Fruit fly (Drosophila melanogaster) whole organism, wandering third instar larva: ENCODE measurements around the gene CG10993.

ENCODE experiments used
- Abd-B ChIP-seq: fragments of >200 bp; optimal IDR thresholded peaks from 2 replicates; lab custom pipeline; 2017; ENCODE audit warnings: missing biosample characterization, missing genetic modification characterization
- CrebA ChIP-seq: fragments of 200-800 bp; sonication (Bioruptor generic); optimal IDR thresholded peaks from 2 replicates; lab custom pipeline; 2016; ENCODE audit warnings: missing biosample characterization, mild to moderate bottlenecking, missing genetic modification characterization, borderline replicate concordance
- Dfd ChIP-seq: fragments of >200 bp; optimal IDR thresholded peaks from 2 replicates; lab custom pipeline; 2017; ENCODE audit warnings: missing biosample characterization, missing genetic modification characterization
- Dif ChIP-seq: fragments of 200-275, 200-300 bp; sonication (Bioruptor generic); optimal IDR thresholded peaks from 2 replicates; lab custom pipeline; 2018; ENCODE audit warnings: missing biosample characterization, missing genetic modification characterization; ENCODE audit not compliant: partially characterized antibody
- GATAd ChIP-seq: sonication (Bioruptor generic); optimal IDR thresholded peaks from 2 replicates; lab custom pipeline; 2016; ENCODE audit warnings: missing biosample characterization, missing genetic modification characterization
- HLH106 ChIP-seq: fragments of 200-800 bp; optimal IDR thresholded peaks from 3 replicates; lab custom pipeline; 2019; ENCODE audit warnings: missing biosample characterization, mild to moderate bottlenecking, missing genetic modification characterization, moderate library complexity
- Hnf4 ChIP-seq: fragments of 200-800 bp; sonication (Bioruptor generic); optimal IDR thresholded peaks from 2 replicates; lab custom pipeline; 2016; ENCODE audit warnings: missing biosample characterization, mild to moderate bottlenecking, missing genetic modification characterization
- Hr83 ChIP-seq: fragments of 200-300 bp; sonication (Bioruptor generic); optimal IDR thresholded peaks from 2 replicates; lab custom pipeline; 2016; ENCODE audit warnings: missing biosample characterization, mild to moderate bottlenecking, missing genetic modification characterization, moderate library complexity; ENCODE audit not compliant: poor library complexity, severe bottlenecking
- Jra ChIP-seq: sonication (Bioruptor generic); optimal IDR thresholded peaks from 2 replicates; lab custom pipeline; 2016; ENCODE audit warnings: missing biosample characterization, missing genetic modification characterization
- Mio ChIP-seq: sonication (Bioruptor generic); optimal IDR thresholded peaks from 2 replicates; lab custom pipeline; 2016; ENCODE audit warnings: missing biosample characterization, missing genetic modification characterization
- Myc ChIP-seq: fragments of >200 bp; optimal IDR thresholded peaks from 2 replicates; lab custom pipeline; 2017
- N ChIP-seq: fragments of >200 bp; optimal IDR thresholded peaks from 2 replicates; lab custom pipeline; 2018; ENCODE audit warnings: missing biosample characterization, missing external identifiers, missing genetic modification characterization
- OdsH ChIP-seq: fragments of 200-800 bp; sonication (Bioruptor generic); optimal IDR thresholded peaks from 2 replicates; lab custom pipeline; 2016; ENCODE audit warnings: missing biosample characterization, mild to moderate bottlenecking, missing genetic modification characterization
- Rel ChIP-seq, 2 experiments: fragments of 200-800 bp; sonication (Bioruptor generic) in 1 of 2; optimal IDR thresholded peaks; 2 replicates in 1 of 2; 3 replicates in 1 of 2; lab custom pipeline; 2016 to 2019; ENCODE audit warnings: mild to moderate bottlenecking in 2 of 2, missing biosample characterization in 2 of 2, missing genetic modification characterization in 2 of 2, moderate library complexity in 1 of 2
- Sp1 ChIP-seq: fragments of 200-800 bp; sonication (Bioruptor generic); optimal IDR thresholded peaks from 3 replicates; lab custom pipeline; 2019; ENCODE audit warnings: missing biosample characterization, mild to moderate bottlenecking, missing genetic modification characterization, moderate library complexity
- Vsx2 ChIP-seq: fragments of 200-300, 225-300 bp; sonication (Bioruptor generic); optimal IDR thresholded peaks from 2 replicates; lab custom pipeline; 2018; ENCODE audit warnings: missing biosample characterization, missing genetic modification characterization; ENCODE audit not compliant: partially characterized antibody
- br ChIP-seq: fragments of 200-800 bp; sonication (Bioruptor generic); optimal IDR thresholded peaks from 2 replicates; lab custom pipeline; 2016; ENCODE audit warnings: missing biosample characterization, missing genetic modification characterization
- brk ChIP-seq: fragments of 200-800 bp; sonication (Bioruptor generic); optimal IDR thresholded peaks from 2 replicates; lab custom pipeline; 2016; ENCODE audit warnings: missing biosample characterization, mild to moderate bottlenecking, missing genetic modification characterization
- dl ChIP-seq, 2 experiments: fragments of 175-275, 200-275 bp in 1 of 2; fragments of 200-275 bp in 1 of 2; sonication (Bioruptor generic); optimal IDR thresholded peaks; lab custom pipeline; 2018; ENCODE audit warnings: mild to moderate bottlenecking in 2 of 2, missing biosample characterization in 2 of 2, missing genetic modification characterization in 2 of 2, moderate library complexity in 2 of 2; ENCODE audit not compliant: partially characterized antibody in 2 of 2, insufficient read depth in 1 of 2
- dmrt93B ChIP-seq: fragments of 200-800 bp; sonication (Bioruptor generic); optimal IDR thresholded peaks from 2 replicates; lab custom pipeline; 2018; ENCODE audit warnings: missing biosample characterization, mild to moderate bottlenecking, missing genetic modification characterization
- dsf ChIP-seq: sonication (Bioruptor generic); optimal IDR thresholded peaks from 2 replicates; lab custom pipeline; 2016; ENCODE audit warnings: missing biosample characterization, missing genetic modification characterization, borderline replicate concordance
- ey ChIP-seq: fragments of 200-800 bp; sonication (Bioruptor generic); optimal IDR thresholded peaks from 2 replicates; lab custom pipeline; 2016; ENCODE audit warnings: missing biosample characterization, missing genetic modification characterization
- foxo ChIP-seq, 2 experiments: fragments of 200-800 bp; sonication (Bioruptor generic); optimal IDR thresholded peaks; 2 replicates in 1 of 2; 3 replicates in 1 of 2; lab custom pipeline; 2016 to 2017; ENCODE audit warnings: missing biosample characterization in 2 of 2, missing genetic modification characterization in 2 of 2
- fru ChIP-seq: fragments of 200-800 bp; sonication (Bioruptor generic); optimal IDR thresholded peaks from 3 replicates; lab custom pipeline; 2016; ENCODE audit warnings: missing biosample characterization, mild to moderate bottlenecking, missing genetic modification characterization
- h ChIP-seq: fragments of 200-800 bp; sonication (Bioruptor generic); optimal IDR thresholded peaks from 3 replicates; lab custom pipeline; 2016; ENCODE audit warnings: missing biosample characterization, mild to moderate bottlenecking, missing genetic modification characterization
- lola ChIP-seq: fragments of >200 bp; optimal IDR thresholded peaks from 2 replicates; lab custom pipeline; 2017; ENCODE audit warnings: missing biosample characterization, missing genetic modification characterization
- pan ChIP-seq: fragments of >200 bp; optimal IDR thresholded peaks from 2 replicates; lab custom pipeline; 2017
- psq ChIP-seq: fragments of 200-800 bp; sonication (Bioruptor generic); optimal IDR thresholded peaks from 3 replicates; lab custom pipeline; 2017; ENCODE audit warnings: missing biosample characterization, mild to moderate bottlenecking, missing genetic modification characterization, moderate library complexity
- rgr ChIP-seq: fragments of 200-800 bp; sonication (Bioruptor generic); optimal IDR thresholded peaks from 3 replicates; lab custom pipeline; 2016; ENCODE audit warnings: missing biosample characterization, mild to moderate bottlenecking, missing genetic modification characterization
- sage ChIP-seq: fragments of 200-800 bp; sonication (Bioruptor generic); optimal IDR thresholded peaks from 2 replicates; lab custom pipeline; 2016; ENCODE audit warnings: missing biosample characterization, mild to moderate bottlenecking, missing genetic modification characterization
- sv ChIP-seq: fragments of 200-800 bp; sonication (Bioruptor generic); optimal IDR thresholded peaks from 3 replicates; lab custom pipeline; 2016; ENCODE audit warnings: missing biosample characterization, missing genetic modification characterization
- tai ChIP-seq: sonication (Bioruptor generic); optimal IDR thresholded peaks from 2 replicates; lab custom pipeline; 2016; ENCODE audit warnings: missing biosample characterization, missing genetic modification characterization
- usp ChIP-seq: fragments of >200 bp; optimal IDR thresholded peaks from 2 replicates; lab custom pipeline; 2017; ENCODE audit warnings: missing biosample characterization, missing genetic modification characterization
- woc ChIP-seq: sonication (Bioruptor generic); optimal IDR thresholded peaks from 2 replicates; lab custom pipeline; 2016; ENCODE audit warnings: missing biosample characterization, mild to moderate bottlenecking, missing genetic modification characterization

The CG10993 gene

DNA sequence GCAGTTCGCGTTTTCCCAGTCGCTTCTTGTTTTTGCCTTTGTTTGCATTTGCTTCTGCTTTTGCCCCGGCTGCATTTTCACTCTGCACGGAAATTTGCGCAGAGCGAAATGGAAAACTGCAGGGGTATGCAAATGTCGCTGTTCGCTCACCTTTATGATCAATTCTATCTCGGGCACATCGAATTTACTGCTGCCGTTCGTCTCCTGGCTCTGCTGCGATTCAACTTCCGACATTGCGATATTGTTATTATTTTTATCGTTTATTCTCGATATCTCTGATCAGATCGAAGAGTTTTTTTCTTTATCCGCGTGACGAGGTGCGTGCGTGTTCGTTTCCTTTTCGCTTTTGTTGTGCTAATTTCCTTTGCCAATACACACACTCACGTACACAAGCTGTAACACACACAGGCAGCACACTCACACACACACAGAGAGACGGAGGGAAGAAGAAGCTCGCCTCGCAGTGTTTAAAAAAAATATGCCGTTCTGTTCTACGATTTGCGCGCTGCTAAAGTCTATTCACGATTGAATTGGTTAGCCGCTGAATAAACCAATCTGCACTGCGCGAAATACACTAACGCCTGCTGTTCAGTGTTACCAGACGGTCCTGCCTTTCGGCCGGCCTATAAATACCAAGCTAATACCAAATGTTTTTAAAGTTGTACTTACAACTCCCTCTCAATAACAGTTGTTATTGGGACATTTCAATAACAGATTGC is 31.0 kb upstream of the CG10993 start, which contains the start of gene Clic:
Gene Clic, minus strand, starts transcription at position 533 of the 719 bp plus-strand sequence.
- TF ChIP-seq GATAd (GFP tag; lab: Kevin White, UChicago) (no peak), br (GFP tag; lab: Kevin White, UChicago) (no peak), Hnf4 (GFP tag; lab: Kevin White, UChicago) (no peak), Rel (GFP tag; optimal IDR thresholded peaks at IDR 0.05; lab: Kevin White, UChicago) (no peak), Rel (tag; optimal IDR thresholded peaks at IDR 0.05; lab: Kevin White, UChicago) (peak; percentile 38), CrebA (GFP tag; lab: Kevin White, UChicago) (no peak), rgr (GFP tag; lab: Kevin White, UChicago) (peak; percentile 46), OdsH (peak; percentile 15), Dif (peak; percentile 41), Jra (GFP tag; lab: Kevin White, UChicago) (peak; percentile 12), Sp1 (GFP tag; lab: Kevin White, UChicago) (peak; percentile 23), dl (GFP tag; optimal IDR thresholded peaks at IDR 0.05; lab: Kevin White, UChicago; ENCODE audit: insufficient read depth in 1 of 2, partially characterized antibody in 2 of 2) (no peak), sage (no peak), psq (peak; percentile 63), h (GFP tag; lab: Kevin White, UChicago) (peak; percentile 47), N (GFP tag; lab: Kevin White, UChicago) (no peak), dmrt93B (GFP tag; lab: Kevin White, UChicago) (no peak), Hr83 (GFP tag; lab: Kevin White, UChicago) (peak; percentile 66), usp (GFP tag; lab: Kevin White, UChicago) (no peak)

DNA sequence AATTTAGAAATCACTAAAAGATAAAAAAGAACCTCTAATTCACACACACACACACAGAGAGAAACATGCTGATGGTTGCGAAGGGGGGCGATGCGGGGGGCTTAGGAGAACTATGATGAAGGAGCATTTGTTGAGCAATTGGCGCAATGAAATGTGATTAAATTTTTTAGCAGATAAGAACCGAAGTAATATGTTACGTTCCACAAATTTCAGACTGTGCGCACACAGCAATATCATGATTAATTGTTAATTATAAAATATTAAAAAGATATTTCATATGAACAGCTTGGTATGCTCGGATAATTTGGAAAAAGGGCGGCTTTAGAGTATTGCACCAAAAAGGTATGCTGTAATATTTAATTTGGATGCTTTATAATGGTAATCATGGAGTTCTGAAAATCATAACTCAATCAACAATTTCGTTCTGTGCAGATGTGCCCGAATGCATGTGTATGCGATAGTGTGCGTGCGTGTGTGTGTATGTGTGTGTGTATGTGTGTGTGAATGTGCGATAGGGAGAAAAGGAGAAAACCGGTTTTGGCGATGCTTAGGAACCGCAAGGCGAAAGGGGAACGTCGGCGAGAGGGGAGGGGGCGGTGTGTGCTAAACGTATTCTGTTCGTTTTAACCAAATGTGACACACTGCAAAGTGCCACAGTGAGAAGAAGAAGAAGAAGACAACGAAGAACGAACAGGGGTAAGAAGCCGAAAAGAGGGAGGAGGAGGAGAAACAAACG is 30.3 kb upstream of the CG10993 start:
- TF ChIP-seq psq, result peak; percentile 84
- no peak for TF ChIP-seq woc
- peak; percentile 24 for TF ChIP-seq fru (GFP tag; lab: Kevin White, UChicago)
- TF ChIP-seq Myc, result no peak
- TF ChIP-seq sage, result no peak
- no peak for TF ChIP-seq pan (lab: Kevin White, UChicago)
- TF ChIP-seq HLH106 (tag; lab: Kevin White, UChicago), result peak; percentile 17
- TF ChIP-seq Mio (GFP tag; lab: Kevin White, UChicago), result no peak
- peak; percentile 6 for TF ChIP-seq h (GFP tag; lab: Kevin White, UChicago)
- TF ChIP-seq tai (GFP tag; lab: Kevin White, UChicago), result no peak
- TF ChIP-seq foxo (GFP tag; optimal IDR thresholded peaks at IDR 0.05; lab: Kevin White, UChicago), result peak in 1 of 2 experiments; percentile 37
- no peak for TF ChIP-seq dl (GFP tag; optimal IDR thresholded peaks at IDR 0.05; lab: Kevin White, UChicago; ENCODE audit: insufficient read depth in 1 of 2, partially characterized antibody in 2 of 2)
- peak; percentile 28 for TF ChIP-seq Sp1 (GFP tag; lab: Kevin White, UChicago)

DNA sequence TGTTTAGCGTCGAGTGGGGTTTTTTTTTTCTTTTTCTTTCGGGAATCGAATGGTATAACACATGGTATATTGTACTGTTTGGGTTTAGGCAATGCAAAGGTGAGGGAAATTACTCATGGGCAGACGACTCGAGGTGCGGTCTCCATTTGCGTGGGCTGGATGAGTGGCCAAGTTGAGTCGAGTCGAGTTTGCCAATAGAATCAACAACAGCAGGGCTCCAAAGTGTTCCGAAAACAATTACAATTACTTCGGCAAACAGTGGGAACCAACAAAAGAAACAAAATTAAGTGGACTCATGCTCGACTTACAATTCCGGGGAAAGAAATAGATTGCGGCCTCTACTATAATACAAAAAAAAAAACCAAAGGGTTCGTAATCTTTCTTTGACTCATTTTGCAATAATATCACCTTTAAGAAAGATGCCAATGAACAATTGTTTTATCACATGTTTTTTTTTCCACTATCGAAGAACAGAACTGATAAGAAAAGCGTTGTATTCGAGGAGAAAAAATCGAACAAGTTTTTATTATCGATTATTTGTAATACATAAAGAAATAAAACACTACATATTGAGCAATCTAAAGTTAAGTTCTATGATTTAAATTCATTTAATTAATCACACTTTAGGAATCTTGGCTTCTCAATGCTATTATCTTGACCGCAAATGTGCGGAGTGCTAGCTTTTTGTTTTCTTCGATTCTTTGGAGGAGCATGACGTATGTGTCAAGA is 29.6 kb upstream of the CG10993 start:
- TF ChIP-seq sv (GFP tag; lab: Kevin White, UChicago) (peak; percentile 13), Rel (GFP tag; optimal IDR thresholded peaks at IDR 0.05; lab: Kevin White, UChicago) (no peak), Rel (tag; optimal IDR thresholded peaks at IDR 0.05; lab: Kevin White, UChicago) (no peak), dsf (GFP tag; lab: Kevin White, UChicago) (no peak), Dfd (no peak)
- TF ChIP-seq, all 38 proteins: peak for 1

DNA sequence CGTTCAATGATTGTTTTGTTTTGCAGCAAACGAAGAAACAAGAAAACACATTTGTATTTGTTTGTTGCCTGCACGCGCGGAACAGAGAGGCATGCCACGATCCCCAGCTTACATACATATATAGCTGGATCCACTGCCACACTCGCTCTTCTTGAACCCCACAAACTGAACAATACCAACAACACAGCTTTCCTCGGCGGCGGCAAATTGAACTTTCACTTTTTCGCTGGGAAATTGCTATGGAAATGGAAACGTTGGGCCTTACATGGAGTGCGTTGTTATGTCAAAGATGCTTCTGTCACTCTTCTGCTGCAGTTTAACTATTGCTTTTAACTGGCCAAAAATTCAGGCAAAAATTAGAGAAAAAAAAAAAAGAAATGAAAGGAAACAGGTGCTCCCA is 28.8 kb upstream of the CG10993 start:
- TF ChIP-seq psq (no peak), Dfd (no peak), CrebA (GFP tag; lab: Kevin White, UChicago) (no peak), dl (GFP tag; optimal IDR thresholded peaks at IDR 0.05; lab: Kevin White, UChicago; ENCODE audit: insufficient read depth in 1 of 2, partially characterized antibody in 2 of 2) (no peak), woc (no peak), rgr (GFP tag; lab: Kevin White, UChicago) (no peak), lola (GFP tag; lab: Kevin White, UChicago) (no peak), dmrt93B (GFP tag; lab: Kevin White, UChicago) (no peak), Dif (no peak), Hnf4 (GFP tag; lab: Kevin White, UChicago) (no peak), brk (GFP tag; lab: Kevin White, UChicago) (no peak), ey (GFP tag; lab: Kevin White, UChicago) (no peak), Abd-B (GFP tag; lab: Kevin White, UChicago) (no peak), OdsH (no peak), Vsx2 (GFP tag; lab: Kevin White, UChicago) (no peak), HLH106 (tag; lab: Kevin White, UChicago) (no peak)
- TF ChIP-seq, all 38 proteins: peak for 0
